Worm (Caenorhabditis elegans): ENCODE data around the gene plc-2.

DNA sequence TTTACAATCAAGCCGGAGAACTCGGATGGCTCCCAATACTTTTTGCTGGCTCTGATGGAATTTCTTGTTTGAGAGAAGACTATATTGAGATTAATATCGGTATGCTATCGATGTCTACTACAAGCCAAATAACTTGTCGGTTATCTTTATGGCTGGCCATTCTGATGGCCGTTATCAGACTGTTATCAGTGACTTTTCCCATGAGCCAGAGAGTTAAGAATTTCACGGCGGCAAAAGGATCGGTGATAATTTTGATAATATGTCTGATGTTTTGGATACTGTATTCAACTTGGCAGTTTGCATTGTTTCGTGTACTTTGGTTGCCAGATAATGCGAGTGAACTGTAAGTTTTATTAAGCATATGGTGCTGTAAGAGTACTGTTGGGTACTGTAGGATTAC, 33.8 kb downstream of the plc-2 start:
- TF ChIP-seq T22C8.4 (GFP tag; IDR thresholded peaks at IDR 0.05) (no peak), cog-1 (tag; optimal IDR thresholded peaks at IDR 0.05) (no peak), tab-1 (GFP tag; IDR thresholded peaks at IDR 0.05) (no peak), ztf-23 (GFP tag; IDR thresholded peaks at IDR 0.05) (no peak), ref-1 (GFP tag; conservative IDR thresholded peaks at IDR 0.05) (no peak), klf-2 (GFP tag; conservative IDR thresholded peaks at IDR 0.05) (no peak)
